Worm (Caenorhabditis elegans) whole organism, L4 larva: ENCODE results near the gene dph-1.

Experiments used
- F10B5.3 ChIP-seq: sonication (generic microtip); optimal IDR thresholded peaks from 2 replicates; lab custom pipeline; 2016; ENCODE audit warnings: mild to moderate bottlenecking, missing genetic modification characterization, missing compliant biosample characterization
- daf-16 ChIP-seq, 3 experiments: sonication (generic microtip); optimal IDR thresholded peaks; 2 replicates each; lab custom pipeline; 2016 to 2017; ENCODE audit warnings: missing genetic modification characterization in 3 of 3, missing genetic modification reagents in 3 of 3, mild to moderate bottlenecking in 2 of 3, missing compliant biosample characterization in 2 of 3, missing biosample characterization in 1 of 3, moderate library complexity in 1 of 3
- hlh-30 ChIP-seq: sonication (generic microtip); optimal IDR thresholded peaks from 2 replicates; lab custom pipeline; 2017; ENCODE audit warnings: antibody characterized with exemption, mild to moderate bottlenecking, missing genetic modification characterization, missing compliant biosample characterization; ENCODE audit not compliant: insufficient read depth
- lim-7 ChIP-seq: fragments of 200-800 bp; sonication (Bioruptor generic); IDR thresholded peaks from 2 replicates; pipeline ENCODE4 v1.3.6; 2022; ENCODE audit warnings: missing genetic modification characterization, missing compliant biosample characterization
- lin-39 ChIP-seq: fragments of 150-350 bp; optimal IDR thresholded peaks from 2 replicates; lab custom pipeline; 2014; ENCODE audit warnings: missing biosample characterization, missing genetic modification reagents, missing genetic modification characterization
- mdl-1 ChIP-seq, 2 experiments: fragments of 150-350 bp in 1 of 2; sonication (generic microtip) in 1 of 2; optimal IDR thresholded peaks; 2 replicates each; lab custom pipeline; 2014 to 2017; ENCODE audit warnings: missing biosample characterization in 2 of 2, missing genetic modification characterization in 2 of 2
- mep-1 ChIP-seq: fragments of 150-350 bp; sonication (generic microtip); optimal IDR thresholded peaks from 3 replicates; lab custom pipeline; 2014; ENCODE audit warnings: missing biosample characterization, missing genetic modification characterization
- nhr-11 ChIP-seq: fragments of 150-350 bp; optimal IDR thresholded peaks from 2 replicates; lab custom pipeline; 2014; ENCODE audit warnings: missing biosample characterization, missing genetic modification characterization
- nhr-28 ChIP-seq: fragments of 150-350 bp; optimal IDR thresholded peaks from 2 replicates; lab custom pipeline; 2014; ENCODE audit warnings: missing biosample characterization, missing genetic modification characterization
- nhr-76 ChIP-seq: fragments of 150-350 bp; optimal IDR thresholded peaks from 2 replicates; lab custom pipeline; 2014; ENCODE audit warnings: missing biosample characterization, missing genetic modification characterization

- TF ChIP-seq hlh-30 (tag; lab: Kevin White, UChicago) (no peak), mep-1 (tag; lab: Kevin White, UChicago) (no peak), lin-39 (no peak), nhr-76 (tag; lab: Kevin White, UChicago) (no peak), nhr-28 (tag; lab: Kevin White, UChicago) (no peak), lim-7 (no peak), mdl-1 (tag; optimal IDR thresholded peaks at IDR 0.05; lab: Kevin White, UChicago) (no peak), F10B5.3 (tag; lab: Kevin White, UChicago) (no peak), daf-16 (GFP tag; optimal IDR thresholded peaks at IDR 0.05; lab: Kevin White, UChicago) (no peak), daf-16 (tag; optimal IDR thresholded peaks at IDR 0.05; lab: Kevin White, UChicago) (no peak), nhr-11 (no peak)
Observed at ce11 chrIII:3670336-3670735, 36.4 kb upstream of the dph-1 start, which contains the start of gene C46F11.6.
